Fruit fly (Drosophila melanogaster): ENCODE data around the gene Kcmf1.

Kcmf1 gene

DNA sequence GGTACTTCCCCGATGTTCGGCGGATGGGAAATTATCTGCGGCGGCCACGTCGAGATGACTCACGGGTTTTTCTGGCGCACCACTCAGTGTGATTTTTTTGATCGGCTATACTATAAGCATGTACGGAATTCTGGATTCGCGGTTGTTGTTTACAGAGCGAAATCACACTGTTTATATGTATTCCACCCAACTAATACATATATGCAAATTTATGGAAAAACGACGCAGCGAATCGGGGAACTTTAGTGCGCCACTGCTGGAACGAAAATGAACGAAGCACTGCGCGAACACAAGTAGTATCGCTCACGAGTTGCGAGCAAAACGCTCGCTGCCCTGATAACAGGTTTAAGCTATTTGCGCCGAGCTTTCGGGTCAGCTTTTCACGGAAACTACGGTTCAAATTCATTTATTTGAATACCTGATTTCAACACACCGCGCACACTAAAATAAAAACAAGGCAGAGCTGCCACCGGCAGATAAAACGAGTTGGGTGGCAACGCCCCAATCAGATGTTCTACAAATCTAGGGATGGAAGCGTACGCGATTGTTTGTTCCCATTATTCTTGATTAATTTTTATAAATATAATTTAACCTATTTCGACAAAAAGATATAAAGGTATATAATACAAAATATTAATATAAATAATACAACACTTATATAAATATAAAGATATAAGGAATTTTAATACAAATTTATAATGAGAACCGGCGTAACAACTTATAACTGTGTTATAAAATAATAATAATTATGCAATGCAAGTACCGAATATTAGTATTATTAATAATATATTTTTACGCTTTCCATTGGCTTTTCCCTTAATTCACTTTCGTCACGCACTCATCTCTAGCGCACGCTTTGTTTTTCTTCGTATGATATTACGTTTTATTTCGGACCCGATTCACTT is 33.1 kb upstream of the Kcmf1 start, which contains the start of gene Rel (continued):
- no peak for TF ChIP-seq lov (optimal IDR thresholded peaks at IDR 0.05)
- no peak for TF ChIP-seq lov (GFP tag; IDR thresholded peaks at IDR 0.05)
- TF ChIP-seq hb (GFP tag; IDR thresholded peaks at IDR 0.05; ENCODE audit: partially characterized antibody) = no peak
- no peak for TF ChIP-seq CG5180 (GFP tag; optimal IDR thresholded peaks at IDR 0.05)
- TF ChIP-seq sim (GFP tag; IDR thresholded peaks at IDR 0.05) = no peak
- no peak for TF ChIP-seq ato (GFP tag; IDR thresholded peaks at IDR 0.05; ENCODE audit: partially characterized antibody)
- TF ChIP-seq CG9437 (GFP tag; optimal IDR thresholded peaks at IDR 0.05) = peak; percentile 97
- peak; percentile 75 for TF ChIP-seq Ssrp (tag; optimal IDR thresholded peaks at IDR 0.05)
- peak; percentile 70 for TF ChIP-seq CG7928 (GFP tag; optimal IDR thresholded peaks at IDR 0.05)
- TF ChIP-seq Kr (GFP tag; optimal IDR thresholded peaks at IDR 0.05) = no peak
- TF ChIP-seq pb (GFP tag; optimal IDR thresholded peaks at IDR 0.05) = peak; percentile 34
- peak; percentile 17 for TF ChIP-seq ATbp (GFP tag; optimal IDR thresholded peaks at IDR 0.05)
- no peak for TF ChIP-seq ssp (GFP tag; IDR thresholded peaks at IDR 0.05)
- TF ChIP-seq CG9215 (GFP tag; IDR thresholded peaks at IDR 0.05) = no peak
- TF ChIP-seq Scr (GFP tag; IDR thresholded peaks at IDR 0.05; ENCODE audit: partially characterized antibody) = no peak
- peak; percentile 74 for TF ChIP-seq CG10979 (tag; optimal IDR thresholded peaks at IDR 0.05)
- TF ChIP-seq tll (GFP tag; optimal IDR thresholded peaks at IDR 0.05) = no peak
- TF ChIP-seq CG9876 (GFP tag; optimal IDR thresholded peaks at IDR 0.05) = no peak
- no peak for TF ChIP-seq Hmx (GFP tag; optimal IDR thresholded peaks at IDR 0.05)
- TF ChIP-seq C15 (GFP tag; IDR thresholded peaks at IDR 0.05) = no peak
- TF ChIP-seq Lim3 (GFP tag; IDR thresholded peaks at IDR 0.05) = no peak
- peak; percentile 45 for TF ChIP-seq schlank (tag; optimal IDR thresholded peaks at IDR 0.05)
- TF ChIP-seq CG13287 (GFP tag; IDR thresholded peaks at IDR 0.05; ENCODE audit: partially characterized antibody) = no peak
- peak; percentile 39 for TF ChIP-seq CG8290 (GFP tag; optimal IDR thresholded peaks at IDR 0.05)
- peak in 1 of 2 experiments; percentile 68 for TF ChIP-seq CG8290 (tag; optimal IDR thresholded peaks at IDR 0.05)
- no peak for TF ChIP-seq NFAT (GFP tag; IDR thresholded peaks at IDR 0.05)
- TF ChIP-seq fd3F (GFP tag; optimal IDR thresholded peaks at IDR 0.05) = peak; percentile 56
- peak; percentile 50 for TF ChIP-seq CG30431 (GFP tag; optimal IDR thresholded peaks at IDR 0.05)
- peak; percentile 72 for TF ChIP-seq BEAF-32 (GFP tag; optimal IDR thresholded peaks at IDR 0.05)
- peak; percentile 26 for TF ChIP-seq CG6654 (GFP tag; optimal IDR thresholded peaks at IDR 0.05)
- no peak for TF ChIP-seq CG10565 (GFP tag; optimal IDR thresholded peaks at IDR 0.05)
- peak; percentile 52 for TF ChIP-seq caup (GFP tag; optimal IDR thresholded peaks at IDR 0.05; ENCODE audit: severe bottlenecking)
- TF ChIP-seq HLH4C (GFP tag; IDR thresholded peaks at IDR 0.05; ENCODE audit: partially characterized antibody) = no peak
- TF ChIP-seq klu (GFP tag; IDR thresholded peaks at IDR 0.05) = no peak
- TF ChIP-seq Dref (GFP tag; IDR thresholded peaks at IDR 0.05) = no peak
- TF ChIP-seq inv (GFP tag; IDR thresholded peaks at IDR 0.05; ENCODE audit: partially characterized antibody) = no peak
- TF ChIP-seq CG8388 (GFP tag; optimal IDR thresholded peaks at IDR 0.05) = peak; percentile 69
- no peak for TF ChIP-seq CG4730 (GFP tag; IDR thresholded peaks at IDR 0.05)
- TF ChIP-seq CG17361 (GFP tag; IDR thresholded peaks at IDR 0.05) = no peak
- TF ChIP-seq HLH3B (GFP tag; IDR thresholded peaks at IDR 0.05) = no peak
- TF ChIP-seq pfk (GFP tag; optimal IDR thresholded peaks at IDR 0.05) = peak; percentile 69
- peak; percentile 29 for TF ChIP-seq luna (GFP tag; optimal IDR thresholded peaks at IDR 0.05)
- TF ChIP-seq CG9932 (GFP tag; IDR thresholded peaks at IDR 0.05) = no peak
- no peak for TF ChIP-seq D (optimal IDR thresholded peaks at IDR 0.05)
- peak; percentile 70 for TF ChIP-seq D (GFP tag; optimal IDR thresholded peaks at IDR 0.05)
- peak; percentile 41 for TF ChIP-seq Fer1 (GFP tag; optimal IDR thresholded peaks at IDR 0.05)
- TF ChIP-seq Vsx1 (GFP tag; optimal IDR thresholded peaks at IDR 0.05) = peak; percentile 28
- no peak for TF ChIP-seq tgo (GFP tag; IDR thresholded peaks at IDR 0.05)
- peak; percentile 88 for TF ChIP-seq CG18262 (tag; optimal IDR thresholded peaks at IDR 0.05)
